Worm (Caenorhabditis elegans) whole organism, early embryonic: ENCODE measurements around the gene Y116A8C.49.

Experiments used
- B0310.2 ChIP-seq: sonication (generic microtip); optimal IDR thresholded peaks from 2 replicates; lab custom pipeline; 2016; ENCODE audit warnings: mild to moderate bottlenecking, missing genetic modification characterization, missing compliant biosample characterization
- F13C5.2 ChIP-seq: sonication (generic microtip); optimal IDR thresholded peaks from 2 replicates; lab custom pipeline; 2017; ENCODE audit warnings: mild to moderate bottlenecking, missing genetic modification characterization, inconsistent platforms, missing compliant biosample characterization
- ceh-13 ChIP-seq: fragments of 200-800 bp; sonication (Bioruptor generic); optimal IDR thresholded peaks from 2 replicates; lab custom pipeline; 2018; ENCODE audit warnings: mild to moderate bottlenecking, missing genetic modification characterization, missing compliant biosample characterization
- ceh-36 ChIP-seq: sonication (generic microtip); optimal IDR thresholded peaks from 2 replicates; lab custom pipeline; 2016; ENCODE audit warnings: missing genetic modification characterization, inconsistent platforms, missing compliant biosample characterization
- ets-7 ChIP-seq: sonication (generic microtip); optimal IDR thresholded peaks from 2 replicates; lab custom pipeline; 2016; ENCODE audit warnings: missing genotype, missing genetic modification characterization, missing compliant biosample characterization
- flt-1 ChIP-seq: fragments of 200-800 bp; sonication (Bioruptor generic); IDR thresholded peaks from 2 replicates; pipeline ENCODE4 v1.3.6; 2022; ENCODE audit warnings: missing genetic modification characterization, missing compliant biosample characterization
- pes-1 ChIP-seq: fragments of 200-800 bp; sonication (Bioruptor generic); IDR thresholded peaks from 2 replicates; pipeline ENCODE4 v1.3.6; 2022; ENCODE audit warnings: missing genetic modification reagents, missing genetic modification characterization, missing compliant biosample characterization
- scrt-1 ChIP-seq: fragments of 200-800 bp; sonication (Bioruptor generic); IDR thresholded peaks from 2 replicates; pipeline ENCODE4 v1.3.6; 2022; ENCODE audit warnings: missing genetic modification characterization, missing compliant biosample characterization
- sea-1 ChIP-seq: fragments of 200-800 bp; sonication (Bioruptor generic); conservative IDR thresholded peaks from 2 replicates; pipeline ENCODE4 v1.3.6; 2022; ENCODE audit warnings: missing genetic modification characterization, missing compliant biosample characterization
- tra-4 ChIP-seq: sonication (generic microtip); optimal IDR thresholded peaks from 2 replicates; lab custom pipeline; 2017; ENCODE audit warnings: missing genetic modification characterization, missing compliant biosample characterization

DNA sequence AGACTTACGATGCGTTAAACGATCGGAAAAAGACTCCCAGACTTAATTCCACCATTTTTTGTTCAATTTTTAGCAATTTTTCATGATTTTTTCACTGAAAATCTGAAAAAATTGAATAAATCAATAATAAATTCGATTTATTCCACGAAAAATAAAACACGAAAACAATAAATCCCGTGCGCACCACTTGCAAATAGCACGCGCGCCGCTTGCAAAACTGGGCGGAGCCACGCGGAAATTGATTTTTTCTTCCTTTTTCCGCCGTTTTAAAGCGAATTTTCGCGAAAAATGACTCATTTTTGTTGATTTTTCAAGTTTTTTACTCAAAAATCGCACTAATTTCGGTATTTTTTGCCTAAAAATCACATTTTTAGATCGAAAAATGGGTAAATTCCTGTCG is 15.8 kb upstream of the Y116A8C.49 start, which contains the start of the genes Y116A8C.9 and arf-6:
- TF ChIP-seq pes-1 (GFP tag; lab: Robert Waterston, UW) (peak; percentile 74), B0310.2 (tag; lab: Kevin White, UChicago) (no peak), ets-7 (no peak), F13C5.2 (peak; percentile 85), scrt-1 (GFP tag; lab: Robert Waterston, UW) (peak; percentile 77), flt-1 (GFP tag; lab: Robert Waterston, UW) (0 out of 2 replicates have a peak, but pooled peaks have one; percentile 14), tra-4 (tag; lab: Kevin White, UChicago) (no peak), ceh-13 (GFP tag; lab: Kevin White, UChicago) (no peak), sea-1 (GFP tag; lab: Robert Waterston, UW) (no peak), ceh-36 (tag; lab: Kevin White, UChicago) (peak; percentile 35)
